Worm (Caenorhabditis elegans) whole organism, L1 larva: Measurements from ENCODE around the gene K03B4.8.

Experiments
- C16A3.4 ChIP-seq: fragments of 150-350 bp; optimal IDR thresholded peaks from 2 replicates; lab custom pipeline; 2014; ENCODE audit warnings: missing biosample characterization, missing genetic modification characterization
- Y116A8C.19 ChIP-seq: sonication (generic microtip); optimal IDR thresholded peaks from 2 replicates; lab custom pipeline; 2016; ENCODE audit warnings: missing compliant biosample characterization, missing genetic modification characterization, borderline replicate concordance
- alr-1 ChIP-seq: fragments of 200-800 bp; sonication (Bioruptor generic); optimal IDR thresholded peaks from 2 replicates; lab custom pipeline; 2018; ENCODE audit warnings: borderline replicate concordance, mild to moderate bottlenecking, missing genetic modification characterization, missing compliant biosample characterization
- aly-2 ChIP-seq: fragments of 150-350 bp; optimal IDR thresholded peaks from 2 replicates; lab custom pipeline; 2014; ENCODE audit warnings: missing biosample characterization, missing genetic modification characterization
- blmp-1 ChIP-seq: fragments of 150-350 bp; optimal IDR thresholded peaks from 2 replicates; lab custom pipeline; 2014; ENCODE audit warnings: missing biosample characterization, missing genetic modification characterization
- ceh-63 ChIP-seq: fragments of 200-800 bp; sonication (Bioruptor generic); optimal IDR thresholded peaks from 2 replicates; lab custom pipeline; 2018; ENCODE audit warnings: mild to moderate bottlenecking, missing genetic modification characterization, missing compliant biosample characterization
- ceh-8 ChIP-seq: fragments of 200-800 bp; sonication (Bioruptor generic); optimal IDR thresholded peaks from 2 replicates; lab custom pipeline; 2018; ENCODE audit warnings: mild to moderate bottlenecking, missing genetic modification characterization, moderate library complexity, missing compliant biosample characterization
- ces-1 ChIP-seq: fragments of 150-350 bp; optimal IDR thresholded peaks from 2 replicates; lab custom pipeline; 2014; ENCODE audit warnings: missing biosample characterization, missing genetic modification reagents, missing genetic modification characterization
- dsc-1 ChIP-seq: sonication (generic microtip); optimal IDR thresholded peaks from 2 replicates; lab custom pipeline; 2016; ENCODE audit warnings: mild to moderate bottlenecking, missing genetic modification characterization, missing compliant biosample characterization
- efl-1 ChIP-seq, 4 experiments: fragments of 150-350 bp; optimal IDR thresholded peaks in 3 of 4; peaks in 1 of 4; 1 replicate in 1 of 4; 2 replicates in 3 of 4; lab custom pipeline; 2014; ENCODE audit warnings: missing biosample characterization in 2 of 4, missing genetic modification characterization in 2 of 4, missing genetic modification reagents in 2 of 4
- efl-3 ChIP-seq: fragments of 200-800 bp; sonication (Bioruptor generic); optimal IDR thresholded peaks from 2 replicates; lab custom pipeline; 2018; ENCODE audit warnings: mild to moderate bottlenecking, missing genetic modification characterization, missing compliant biosample characterization
- egl-27 ChIP-seq, 2 experiments: fragments of 150-350 bp in 1 of 2; sonication (generic microtip); optimal IDR thresholded peaks; 3 replicates each; lab custom pipeline; 2017 to 2018; ENCODE audit warnings: missing biosample characterization in 2 of 2, missing genetic modification characterization in 2 of 2, missing genetic modification reagents in 2 of 2
- elt-3 ChIP-seq, 6 experiments: fragments of 150-350 bp in 1 of 6; sonication (generic microtip); optimal IDR thresholded peaks; 2 replicates each; lab custom pipeline; 2017 to 2018; ENCODE audit warnings: missing biosample characterization in 6 of 6, missing genetic modification characterization in 6 of 6, inconsistent platforms in 1 of 6
- fkh-10 ChIP-seq: sonication (generic microtip); optimal IDR thresholded peaks from 2 replicates; lab custom pipeline; 2017; ENCODE audit warnings: missing biosample characterization, missing genetic modification reagents, missing genetic modification characterization
- fkh-8 ChIP-seq: sonication (generic microtip); optimal IDR thresholded peaks from 2 replicates; lab custom pipeline; 2016; ENCODE audit warnings: mild to moderate bottlenecking, missing genetic modification characterization, missing compliant biosample characterization
- hlh-4 ChIP-seq: sonication (generic microtip); optimal IDR thresholded peaks from 2 replicates; lab custom pipeline; 2016; ENCODE audit warnings: mild to moderate bottlenecking, missing genetic modification characterization, missing compliant biosample characterization
- irx-1 ChIP-seq: sonication (generic microtip); optimal IDR thresholded peaks from 2 replicates; lab custom pipeline; 2016; ENCODE audit warnings: missing genetic modification characterization, missing compliant biosample characterization
- isw-1 ChIP-seq: fragments of 200-800 bp; sonication (Bioruptor generic); IDR thresholded peaks from 2 replicates; pipeline ENCODE4 v1.3.6; 2022; ENCODE audit warnings: missing genetic modification characterization, missing compliant biosample characterization
- lin-14 ChIP-seq: fragments of 200-800 bp; sonication (Bioruptor generic); optimal IDR thresholded peaks from 2 replicates; lab custom pipeline; 2018; ENCODE audit warnings: mild to moderate bottlenecking, missing genetic modification characterization, moderate library complexity, missing compliant biosample characterization
- lin-15B ChIP-seq: fragments of 150-350 bp; sonication (generic microtip); optimal IDR thresholded peaks from 3 replicates; lab custom pipeline; 2014; ENCODE audit warnings: missing biosample characterization, missing genetic modification characterization
- lin-39 ChIP-seq: fragments of 150-350 bp; optimal IDR thresholded peaks from 2 replicates; lab custom pipeline; 2014; ENCODE audit warnings: missing biosample characterization, missing genetic modification reagents, missing genetic modification characterization
- lir-3 ChIP-seq: sonication (generic microtip); optimal IDR thresholded peaks from 2 replicates; lab custom pipeline; 2016; ENCODE audit warnings: mild to moderate bottlenecking, missing genetic modification characterization, moderate library complexity, missing compliant biosample characterization; ENCODE audit not compliant: poor library complexity
- lsy-2 ChIP-seq, 2 experiments: fragments of 150-350 bp; optimal IDR thresholded peaks; 2 replicates each; lab custom pipeline; 2014; ENCODE audit warnings: missing biosample characterization in 2 of 2, missing genetic modification characterization in 2 of 2
- mab-9 ChIP-seq: fragments of 200-800 bp; sonication (Bioruptor generic); IDR thresholded peaks from 2 replicates; pipeline ENCODE4 v1.3.6; 2022; ENCODE audit warnings: missing genetic modification reagents, missing genetic modification characterization, missing compliant biosample characterization
- mef-2 ChIP-seq: fragments of 150-350 bp; optimal IDR thresholded peaks from 2 replicates; lab custom pipeline; 2014; ENCODE audit warnings: missing biosample characterization, missing genetic modification characterization
- nhr-11 ChIP-seq: fragments of 150-350 bp; optimal IDR thresholded peaks from 2 replicates; lab custom pipeline; 2014; ENCODE audit warnings: missing biosample characterization, missing genetic modification characterization
- nhr-12 ChIP-seq: sonication (generic microtip); optimal IDR thresholded peaks from 2 replicates; lab custom pipeline; 2017; ENCODE audit warnings: missing biosample characterization, missing genetic modification characterization
- nhr-47 ChIP-seq: sonication (generic microtip); optimal IDR thresholded peaks from 2 replicates; lab custom pipeline; 2016; ENCODE audit warnings: mild to moderate bottlenecking, missing genetic modification characterization, moderate library complexity, missing compliant biosample characterization
- nhr-77 ChIP-seq: fragments of 150-350 bp; optimal IDR thresholded peaks from 2 replicates; lab custom pipeline; 2014; ENCODE audit warnings: missing biosample characterization, missing genetic modification characterization
- nhr-90 ChIP-seq: sonication (generic microtip); optimal IDR thresholded peaks from 2 replicates; lab custom pipeline; 2016; ENCODE audit warnings: mild to moderate bottlenecking, missing genetic modification characterization, missing compliant biosample characterization; ENCODE audit not compliant: poor library complexity
- pag-3 ChIP-seq: sonication (generic microtip); optimal IDR thresholded peaks from 2 replicates; lab custom pipeline; 2017; ENCODE audit warnings: missing genetic modification characterization, mild to moderate bottlenecking, missing compliant biosample characterization, antibody characterized with exemption, borderline replicate concordance; ENCODE audit not compliant: insufficient read depth
- pax-3 ChIP-seq: fragments of 200-800 bp; sonication (Bioruptor generic); optimal IDR thresholded peaks from 2 replicates; lab custom pipeline; 2018; ENCODE audit warnings: mild to moderate bottlenecking, missing genetic modification characterization, moderate library complexity, missing compliant biosample characterization
- snpc-4 ChIP-seq: fragments of 150-350 bp; optimal IDR thresholded peaks from 2 replicates; lab custom pipeline; 2014; ENCODE audit warnings: missing biosample characterization, missing genetic modification characterization
- snu-23 ChIP-seq: sonication (generic microtip); optimal IDR thresholded peaks from 2 replicates; lab custom pipeline; 2016; ENCODE audit warnings: missing genetic modification characterization, missing compliant biosample characterization
- sox-4 ChIP-seq: sonication (generic microtip); optimal IDR thresholded peaks from 2 replicates; lab custom pipeline; 2016; ENCODE audit warnings: missing genetic modification characterization, missing compliant biosample characterization
- sptf-1 ChIP-seq: fragments of 150-350 bp; optimal IDR thresholded peaks from 2 replicates; lab custom pipeline; 2014; ENCODE audit warnings: missing biosample characterization, missing genetic modification characterization
- sup-37 ChIP-seq: fragments of 200-800 bp; sonication (Bioruptor generic); optimal IDR thresholded peaks from 2 replicates; lab custom pipeline; 2018; ENCODE audit warnings: mild to moderate bottlenecking, missing genetic modification characterization, missing compliant biosample characterization
- tlp-1 ChIP-seq: fragments of 150-350 bp; optimal IDR thresholded peaks from 2 replicates; lab custom pipeline; 2014; ENCODE audit warnings: missing biosample characterization, missing genetic modification characterization
- unc-130 ChIP-seq: fragments of 150-350 bp; optimal IDR thresholded peaks from 2 replicates; lab custom pipeline; 2017; ENCODE audit warnings: missing biosample characterization, missing genetic modification characterization, inconsistent platforms
- unc-86 ChIP-seq: sonication (generic microtip); optimal IDR thresholded peaks from 2 replicates; lab custom pipeline; 2016; ENCODE audit warnings: missing genetic modification characterization, missing compliant biosample characterization
- vab-15 ChIP-seq: sonication (generic microtip); optimal IDR thresholded peaks from 2 replicates; lab custom pipeline; 2017; ENCODE audit warnings: missing genotype, mild to moderate bottlenecking, missing genetic modification characterization, missing compliant biosample characterization
- xbp-1 ChIP-seq: sonication (generic microtip); optimal IDR thresholded peaks from 2 replicates; lab custom pipeline; 2016; ENCODE audit warnings: missing genetic modification characterization, missing compliant biosample characterization
- zag-1 ChIP-seq: fragments of 150-350 bp; optimal IDR thresholded peaks from 2 replicates; lab custom pipeline; 2014; ENCODE audit warnings: missing biosample characterization, missing genetic modification characterization
- ztf-11 ChIP-seq, 2 experiments: sonication (generic microtip); optimal IDR thresholded peaks; 2 replicates each; lab custom pipeline; 2016 to 2017; ENCODE audit warnings: missing genetic modification characterization in 2 of 2, missing biosample characterization in 1 of 2, missing compliant biosample characterization in 1 of 2
- ztf-4 ChIP-seq: fragments of 150-350 bp; optimal IDR thresholded peaks from 2 replicates; lab custom pipeline; 2014; ENCODE audit warnings: missing biosample characterization, missing genetic modification characterization

Gene K03B4.8

ce11 chrV:4672487-4672886 lies 1.9 kb downstream of the K03B4.8 start, which contains the start of gene K03B4.9:
K03B4.9 (minus strand) TSS chrV:4672587.
- TF ChIP-seq snpc-4 (tag; lab: Kevin White, UChicago) (no peak), xbp-1 (tag; lab: Kevin White, UChicago) (no peak), tlp-1 (tag; lab: Kevin White, UChicago) (no peak), nhr-12 (no peak), sup-37 (GFP tag; lab: Kevin White, UChicago) (no peak), pax-3 (tag; lab: Kevin White, UChicago) (no peak), lin-15B (tag; lab: Kevin White, UChicago) (no peak), dsc-1 (tag; lab: Kevin White, UChicago) (no peak), lsy-2 (tag; optimal IDR thresholded peaks at IDR 0.05; lab: Kevin White, UChicago) (no peak), efl-1 (optimal IDR thresholded peaks at IDR 0.05; lab: Kevin White, UChicago) (no peak), efl-1 (GFP tag; optimal IDR thresholded peaks at IDR 0.05 in 1 of 2; lab: Kevin White, UChicago) (no peak), fkh-8 (tag; lab: Kevin White, UChicago) (no peak), mef-2 (tag; lab: Kevin White, UChicago) (no peak), unc-130 (tag; lab: Kevin White, UChicago) (no peak), lir-3 (tag; lab: Kevin White, UChicago) (no peak), ztf-4 (tag; lab: Kevin White, UChicago) (no peak), zag-1 (no peak)

ce11 chrV:4668636-4669035 lies 5.8 kb downstream of the K03B4.8 start, which contains the start of gene srx-77:
srx-77 (minus strand) TSS chrV:4668736.
- TF ChIP-seq aly-2 (tag; lab: Kevin White, UChicago) (no peak), blmp-1 (tag; lab: Kevin White, UChicago) (no peak), nhr-11 (tag; lab: Kevin White, UChicago) (no peak), ceh-63 (GFP tag; lab: Kevin White, UChicago) (no peak), lin-14 (no peak), ztf-11 (tag; optimal IDR thresholded peaks at IDR 0.05; lab: Kevin White, UChicago) (no peak), ceh-8 (no peak), mab-9 (GFP tag; lab: Robert Waterston, UW) (no peak), fkh-10 (no peak)

ce11 chrV:4667062-4667461 lies 7.3 kb downstream of the K03B4.8 start:
- TF ChIP-seq Y116A8C.19 (no peak), ceh-63 (GFP tag; lab: Kevin White, UChicago) (no peak), egl-27 (tag; optimal IDR thresholded peaks at IDR 0.05; lab: Kevin White, UChicago) (no peak), alr-1 (tag; lab: Kevin White, UChicago) (no peak), efl-1 (optimal IDR thresholded peaks at IDR 0.05; lab: Kevin White, UChicago) (no peak), efl-1 (GFP tag; optimal IDR thresholded peaks at IDR 0.05 in 1 of 2; lab: Kevin White, UChicago) (no peak), snu-23 (GFP tag; lab: Kevin White, UChicago) (no peak), ces-1 (GFP tag; lab: Kevin White, UChicago) (no peak), ceh-8 (no peak), nhr-90 (no peak), C16A3.4 (no peak), zag-1 (no peak), vab-15 (tag; lab: Kevin White, UChicago) (no peak), fkh-8 (tag; lab: Kevin White, UChicago) (no peak), lir-3 (tag; lab: Kevin White, UChicago) (no peak), lsy-2 (tag; optimal IDR thresholded peaks at IDR 0.05; lab: Kevin White, UChicago) (no peak), lin-39 (tag; lab: Kevin White, UChicago) (no peak), elt-3 (tag; optimal IDR thresholded peaks at IDR 0.05; lab: Kevin White, UChicago) (no peak), hlh-4 (tag; lab: Kevin White, UChicago) (no peak)
- TF ChIP-seq, all 84 proteins: peak for 0

- TF ChIP-seq ceh-63 (GFP tag; lab: Kevin White, UChicago): no peak
- no peak for TF ChIP-seq nhr-77
- no peak for TF ChIP-seq alr-1 (tag; lab: Kevin White, UChicago)
- no peak for TF ChIP-seq nhr-90
- TF ChIP-seq fkh-10: no peak
- no peak for TF ChIP-seq C16A3.4
- TF ChIP-seq nhr-47 (tag; lab: Kevin White, UChicago): no peak
- TF ChIP-seq snpc-4 (tag; lab: Kevin White, UChicago): no peak
- TF ChIP-seq efl-3 (GFP tag; lab: Kevin White, UChicago): no peak
- TF ChIP-seq lin-39 (tag; lab: Kevin White, UChicago): no peak
- no peak for TF ChIP-seq unc-86 (tag; lab: Kevin White, UChicago)
- no peak for TF ChIP-seq tlp-1 (tag; lab: Kevin White, UChicago)
- no peak for TF ChIP-seq mef-2 (tag; lab: Kevin White, UChicago)
- TF ChIP-seq irx-1 (tag; lab: Kevin White, UChicago): no peak
- no peak for TF ChIP-seq isw-1 (GFP tag; lab: Robert Waterston, UW)
- TF ChIP-seq sptf-1 (tag; lab: Kevin White, UChicago): no peak
- TF ChIP-seq sox-4 (tag; lab: Kevin White, UChicago): no peak
- no peak for TF ChIP-seq pag-3 (tag; lab: Kevin White, UChicago)
These were observed 8.8 kb downstream of the K03B4.8 start, which contains the start of gene srx-73 for ce11 chrV:4665651-4666050. srx-73 (minus strand) TSS chrV:4665751.
